Worm (Caenorhabditis elegans): ENCODE data around the gene ceh-31.

Gene ceh-31

DNA sequence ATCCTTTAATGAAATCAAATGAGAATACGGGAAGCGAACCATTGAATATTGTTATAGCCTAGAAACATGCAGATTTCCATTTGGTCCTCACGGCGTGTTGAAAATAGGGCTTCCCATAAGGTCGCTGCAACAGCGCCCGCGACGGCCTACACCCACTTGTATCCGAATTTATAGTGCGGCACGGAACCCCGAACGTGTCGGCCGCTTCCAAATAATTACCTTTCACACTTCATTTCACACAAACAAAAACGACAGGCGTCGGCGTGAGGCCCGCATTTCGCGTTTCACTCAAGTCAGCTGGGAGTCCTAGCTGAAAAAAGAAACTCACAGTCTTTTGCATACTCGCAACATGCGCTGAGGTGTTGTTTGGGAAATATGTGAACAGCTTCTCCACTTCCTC is 36.7 kb downstream of the ceh-31 start:
- TF ChIP-seq unc-62 (GFP tag; optimal IDR thresholded peaks at IDR 0.05 in 1 of 2) (peak in 1 of 2 experiments; percentile 7), unc-62 (tag; optimal IDR thresholded peaks at IDR 0.05) (no peak), saeg-2 (GFP tag; IDR thresholded peaks at IDR 0.05) (no peak)

- TF ChIP-seq daf-16 (GFP tag; optimal IDR thresholded peaks at IDR 0.05) (no peak), daf-16 (tag; optimal IDR thresholded peaks at IDR 0.05) (peak; percentile 74), lin-38 (GFP tag; IDR thresholded peaks at IDR 0.05) (no peak), mdl-1 (tag; optimal IDR thresholded peaks at IDR 0.05) (peak in 1 of 2 experiments; percentile 47), nhr-77 (tag; optimal IDR thresholded peaks at IDR 0.05) (peak; percentile 86), nhr-28 (tag; optimal IDR thresholded peaks at IDR 0.05) (peak; percentile 93), T20F7.1 (GFP tag; optimal IDR thresholded peaks at IDR 0.05) (peak; percentile 38), spr-1 (tag; optimal IDR thresholded peaks at IDR 0.05) (no peak), dve-1 (tag; optimal IDR thresholded peaks at IDR 0.05; ENCODE audit: insufficient read depth) (peak; percentile 72), tra-1 (GFP tag; IDR thresholded peaks at IDR 0.05) (0 out of 2 replicates have a peak, but pooled peaks have one; percentile 41), hlh-11 (tag; optimal IDR thresholded peaks at IDR 0.05) (peak; percentile 78), pqm-1 (tag; optimal IDR thresholded peaks at IDR 0.05) (peak; percentile 98), egl-27 (tag; optimal IDR thresholded peaks at IDR 0.05) (no peak), lin-1 (GFP tag; IDR thresholded peaks at IDR 0.05) (0 out of 2 replicates have a peak, but pooled peaks have one; percentile 20), dmd-6 (GFP tag; IDR thresholded peaks at IDR 0.05) (peak; percentile 87), nhr-102 (tag; optimal IDR thresholded peaks at IDR 0.05) (no peak), nhr-48 (tag; optimal IDR thresholded peaks at IDR 0.05) (peak; percentile 1), nhr-6 (tag; optimal IDR thresholded peaks at IDR 0.05) (peak; percentile 79)
Measured at ce11 chrX:3031484-3031883, 38.7 kb downstream of the ceh-31 start, which contains the start of gene clec-265. Gene clec-265, plus strand, starts transcription at chrX:3031783.

- TF ChIP-seq dmd-9 (GFP tag; IDR thresholded peaks at IDR 0.05) (no peak), hlh-30 (tag; optimal IDR thresholded peaks at IDR 0.05; ENCODE audit: insufficient read depth) (no peak), pha-4 (GFP tag; IDR thresholded peaks at IDR 0.05) (no peak), pha-4 (tag; optimal IDR thresholded peaks at IDR 0.05) (no peak), mep-1 (tag; optimal IDR thresholded peaks at IDR 0.05) (no peak), hif-1 (tag; optimal IDR thresholded peaks at IDR 0.05) (no peak), ztf-7 (tag; optimal IDR thresholded peaks at IDR 0.05) (no peak), lin-1 (GFP tag; IDR thresholded peaks at IDR 0.05) (no peak)
Measured at ce11 chrX:3029030-3029429, 41.2 kb downstream of the ceh-31 start, which contains the start of gene M02F4.1. Gene M02F4.1, minus strand, starts transcription at chrX:3029130.

DNA sequence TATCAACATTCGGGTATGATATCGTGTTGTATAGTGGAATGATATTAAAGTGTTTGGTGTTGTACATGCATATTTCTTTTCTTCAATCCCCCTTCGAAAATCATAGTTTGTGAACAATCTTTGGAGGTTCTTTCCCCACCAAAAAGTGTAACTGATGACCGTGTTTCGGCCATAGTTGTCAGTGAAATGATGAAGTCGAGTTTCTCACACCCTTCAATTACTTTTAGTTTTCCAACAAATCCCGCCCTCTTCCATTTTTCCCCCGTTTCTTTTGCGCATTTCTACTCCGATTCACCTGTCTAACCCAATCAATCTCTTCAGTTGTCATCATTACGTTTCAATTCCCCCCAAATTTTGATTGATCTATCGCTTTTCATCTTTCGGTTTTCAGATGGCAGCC is 45.1 kb downstream of the ceh-31 start:
- no peak for TF ChIP-seq ceh-28 (tag; optimal IDR thresholded peaks at IDR 0.05)
- TF ChIP-seq ceh-20 (GFP tag; IDR thresholded peaks at IDR 0.05), result 0 out of 2 replicates have a peak, but pooled peaks have one; percentile 30
- no peak for TF ChIP-seq mdt-29 (GFP tag; IDR thresholded peaks at IDR 0.05)
- TF ChIP-seq zag-1 (tag; optimal IDR thresholded peaks at IDR 0.05), result no peak
- TF ChIP-seq unc-62 (GFP tag; optimal IDR thresholded peaks at IDR 0.05 in 1 of 2), result peak in 1 of 2 experiments; percentile 54
- TF ChIP-seq unc-62 (tag; optimal IDR thresholded peaks at IDR 0.05), result no peak
- peak; percentile 13 for TF ChIP-seq nhr-11 (tag; optimal IDR thresholded peaks at IDR 0.05)
- peak; percentile 22 for TF ChIP-seq nhr-28 (tag; optimal IDR thresholded peaks at IDR 0.05)
- TF ChIP-seq daf-19 (GFP tag; conservative IDR thresholded peaks at IDR 0.05), result no peak
- peak in 1 of 2 experiments; percentile 20 for TF ChIP-seq lsy-2 (tag; optimal IDR thresholded peaks at IDR 0.05)
